Fruit fly (Drosophila melanogaster) whole organism, embryonic: ENCODE data around the gene PH4alphaEFB.

ENCODE experiments used
- B-H1 ChIP-seq: fragments of 200-800 bp; sonication (Bioruptor generic); IDR thresholded peaks from 3 replicates; pipeline ENCODE4 v1.3.6; 2022; ENCODE audit warnings: missing biosample characterization, missing genetic modification characterization
- Bteb2 ChIP-seq: fragments of 200-800 bp; sonication (Bioruptor generic); optimal IDR thresholded peaks from 2 replicates; lab custom pipeline; 2016; ENCODE audit warnings: missing biosample characterization, missing genetic modification characterization
- CG10431 ChIP-seq: fragments of 200-800 bp; sonication (Bioruptor generic); optimal IDR thresholded peaks from 3 replicates; lab custom pipeline; 2018; ENCODE audit warnings: missing biosample characterization, mild to moderate bottlenecking, missing genetic modification characterization
- CG10543 ChIP-seq: fragments of 200-800 bp; sonication (Bioruptor generic); optimal IDR thresholded peaks from 3 replicates; lab custom pipeline; 2017; ENCODE audit warnings: missing biosample characterization, mild to moderate bottlenecking, missing genetic modification characterization, moderate library complexity
- CG11696 ChIP-seq: fragments of 200-800 bp; sonication (Bioruptor generic); IDR thresholded peaks from 2 replicates; pipeline ENCODE4 v1.3.6; 2022; ENCODE audit warnings: missing biosample characterization, missing genetic modification characterization
- CG11723 ChIP-seq: fragments of 200-800 bp; sonication (Bioruptor generic); optimal IDR thresholded peaks from 2 replicates; lab custom pipeline; 2017; ENCODE audit warnings: missing biosample characterization, mild to moderate bottlenecking, missing genetic modification characterization
- CG12104 ChIP-seq: fragments of 200-800 bp; sonication (Bioruptor generic); optimal IDR thresholded peaks from 3 replicates; lab custom pipeline; 2016; ENCODE audit warnings: missing biosample characterization, missing genetic modification characterization
- CG13624 ChIP-seq: fragments of 200-800 bp; sonication (Bioruptor generic); optimal IDR thresholded peaks from 2 replicates; lab custom pipeline; 2016; ENCODE audit warnings: missing biosample characterization, missing genetic modification characterization
- CG2202 ChIP-seq: fragments of 200-800 bp; sonication (Bioruptor generic); optimal IDR thresholded peaks from 2 replicates; lab custom pipeline; 2018; ENCODE audit warnings: missing biosample characterization, mild to moderate bottlenecking, missing genetic modification characterization
- CG2678 ChIP-seq: fragments of 200-800 bp; sonication (Bioruptor generic); optimal IDR thresholded peaks from 3 replicates; lab custom pipeline; 2019; ENCODE audit warnings: missing biosample characterization, mild to moderate bottlenecking, missing genetic modification characterization, moderate library complexity
- CG31441 ChIP-seq: fragments of 200-800 bp; sonication (Bioruptor generic); IDR thresholded peaks from 2 replicates; pipeline ENCODE4 v1.3.6; 2022; ENCODE audit warnings: missing biosample characterization, missing genetic modification characterization
- CG34376 ChIP-seq: fragments of 200-800 bp; sonication (Bioruptor generic); optimal IDR thresholded peaks from 2 replicates; lab custom pipeline; 2018; ENCODE audit warnings: missing biosample characterization, mild to moderate bottlenecking, missing genetic modification characterization
- CG34422 ChIP-seq: fragments of 200-800 bp; sonication (Bioruptor generic); IDR thresholded peaks from 3 replicates; pipeline ENCODE4 v1.3.6; 2022; ENCODE audit warnings: missing biosample characterization, missing genetic modification characterization
- CG4404 ChIP-seq: fragments of 200-800 bp; sonication (Bioruptor generic); IDR thresholded peaks from 2 replicates; pipeline ENCODE4 v1.3.6; 2022; ENCODE audit warnings: missing biosample characterization, missing genetic modification characterization
- CG4730 ChIP-seq: fragments of 200-800 bp; sonication (Bioruptor generic); IDR thresholded peaks from 2 replicates; pipeline ENCODE4 v1.3.6; 2022; ENCODE audit warnings: missing biosample characterization, missing genetic modification characterization
- CG6175 ChIP-seq: fragments of 200-800 bp; sonication (Bioruptor generic); IDR thresholded peaks from 3 replicates; pipeline ENCODE4 v1.3.6; 2022; ENCODE audit warnings: missing biosample characterization, missing genetic modification characterization
- CG7928 ChIP-seq: fragments of 200-800 bp; sonication (Bioruptor generic); optimal IDR thresholded peaks from 2 replicates; lab custom pipeline; 2017; ENCODE audit warnings: missing biosample characterization, mild to moderate bottlenecking, missing genetic modification characterization
- CG7963 ChIP-seq: fragments of 200-800 bp; sonication (Bioruptor generic); IDR thresholded peaks from 3 replicates; pipeline ENCODE4 v1.3.6; 2022; ENCODE audit warnings: missing biosample characterization, missing genetic modification characterization; ENCODE audit not compliant: partially characterized antibody
- CG8290 ChIP-seq, 3 experiments: fragments of 200-800 bp; sonication (Bioruptor generic); optimal IDR thresholded peaks; 2 replicates each; lab custom pipeline; 2016 to 2019; ENCODE audit warnings: missing biosample characterization in 3 of 3, missing genetic modification characterization in 3 of 3, mild to moderate bottlenecking in 2 of 3, moderate library complexity in 1 of 3
- CG8388 ChIP-seq: fragments of 200-800 bp; sonication (Bioruptor generic); optimal IDR thresholded peaks from 2 replicates; lab custom pipeline; 2019; ENCODE audit warnings: missing biosample characterization, mild to moderate bottlenecking, missing genetic modification characterization, moderate library complexity
- CG9437 ChIP-seq: fragments of 200-800 bp; sonication (Bioruptor generic); optimal IDR thresholded peaks from 2 replicates; lab custom pipeline; 2018; ENCODE audit warnings: missing biosample characterization, mild to moderate bottlenecking, missing genetic modification characterization
- CG9727 ChIP-seq: fragments of 200-800 bp; sonication (Bioruptor generic); optimal IDR thresholded peaks from 3 replicates; lab custom pipeline; 2017; ENCODE audit warnings: missing biosample characterization, mild to moderate bottlenecking, missing genetic modification characterization
- Dll ChIP-seq: fragments of 200-800 bp; sonication (Bioruptor generic); IDR thresholded peaks from 4 replicates; pipeline ENCODE4 v1.3.6; 2022; ENCODE audit warnings: missing biosample characterization, missing genetic modification characterization; ENCODE audit not compliant: partially characterized antibody
- E2f2 ChIP-seq: fragments of 200-800 bp; sonication (Bioruptor generic); IDR thresholded peaks from 2 replicates; pipeline ENCODE4 v1.3.6; 2022; ENCODE audit warnings: missing biosample characterization, missing genetic modification characterization
- Fer2 ChIP-seq: fragments of 200-800 bp; sonication (Bioruptor generic); optimal IDR thresholded peaks from 2 replicates; lab custom pipeline; 2018; ENCODE audit warnings: missing biosample characterization, mild to moderate bottlenecking, missing genetic modification characterization, moderate library complexity
- Jarid2 ChIP-seq: fragments of 200-800 bp; sonication (Bioruptor generic); optimal IDR thresholded peaks from 3 replicates; lab custom pipeline; 2017; ENCODE audit warnings: mild to moderate bottlenecking, missing biosample characterization, missing genetic modification reagents, missing genetic modification characterization
- MESR4 ChIP-seq: fragments of 200-800 bp; sonication (Bioruptor generic); optimal IDR thresholded peaks from 2 replicates; lab custom pipeline; 2018; ENCODE audit warnings: missing biosample characterization, mild to moderate bottlenecking, missing genetic modification characterization, moderate library complexity
- Neu2 ChIP-seq: fragments of 200-800 bp; sonication (Bioruptor generic); optimal IDR thresholded peaks from 3 replicates; lab custom pipeline; 2016; ENCODE audit warnings: missing biosample characterization, missing genetic modification characterization, borderline replicate concordance
- NfI ChIP-seq: fragments of 200-800 bp; sonication (Bioruptor generic); optimal IDR thresholded peaks from 3 replicates; lab custom pipeline; 2018; ENCODE audit warnings: missing biosample characterization, mild to moderate bottlenecking, missing genetic modification characterization, moderate library complexity
- Optix ChIP-seq: fragments of 200-800 bp; sonication (Bioruptor generic); IDR thresholded peaks from 3 replicates; pipeline ENCODE4 v1.3.6; 2022; ENCODE audit warnings: missing biosample characterization, missing genetic modification characterization
- Xrp1 ChIP-seq: fragments of 200-800 bp; sonication (Bioruptor generic); IDR thresholded peaks from 2 replicates; pipeline ENCODE4 v1.3.6; 2022; ENCODE audit warnings: missing biosample characterization, missing genetic modification characterization
- ab ChIP-seq: fragments of 200-800 bp; sonication (Bioruptor generic); optimal IDR thresholded peaks from 2 replicates; lab custom pipeline; 2016; ENCODE audit warnings: missing biosample characterization, missing genetic modification characterization
- ara ChIP-seq: fragments of 200-800 bp; sonication (Bioruptor generic); IDR thresholded peaks from 2 replicates; pipeline ENCODE4 v1.3.6; 2022; ENCODE audit warnings: missing biosample characterization, missing genetic modification characterization
- crol ChIP-seq: fragments of 200-800 bp; sonication (Bioruptor generic); IDR thresholded peaks from 2 replicates; pipeline ENCODE4 v1.3.6; 2022; ENCODE audit warnings: missing biosample characterization, missing genetic modification characterization
- dpn ChIP-seq, 2 experiments: fragments of 200-800 bp; sonication (Bioruptor generic); optimal IDR thresholded peaks; 3 replicates each; lab custom pipeline; 2016; ENCODE audit warnings: missing biosample characterization in 2 of 2, missing genetic modification characterization in 2 of 2
- en ChIP-seq: fragments of 200-800 bp; sonication (Bioruptor generic); optimal IDR thresholded peaks from 2 replicates; lab custom pipeline; 2016; ENCODE audit warnings: missing biosample characterization, missing genetic modification characterization
- gce ChIP-seq: fragments of 200-800 bp; sonication (Bioruptor generic); IDR thresholded peaks from 3 replicates; pipeline ENCODE4 v1.3.6; 2022; ENCODE audit warnings: missing biosample characterization, missing genetic modification characterization
- gsb-n ChIP-seq: fragments of 200-800 bp; sonication (Bioruptor generic); optimal IDR thresholded peaks from 3 replicates; lab custom pipeline; 2018; ENCODE audit warnings: missing biosample characterization, mild to moderate bottlenecking, missing genetic modification characterization
- hbn ChIP-seq: fragments of 200-800 bp; sonication (Bioruptor generic); IDR thresholded peaks from 2 replicates; pipeline ENCODE4 v1.3.6; 2022; ENCODE audit warnings: missing biosample characterization, missing genetic modification characterization; ENCODE audit not compliant: partially characterized antibody
- lov ChIP-seq, 2 experiments: fragments of 200-800 bp in 1 of 2; fragments of >200 bp in 1 of 2; sonication (Bioruptor generic) in 1 of 2; IDR thresholded peaks in 1 of 2; optimal IDR thresholded peaks in 1 of 2; 2 replicates in 1 of 2; 3 replicates in 1 of 2; pipeline versions ENCODE4 v1.3.6 to Lab custom; 2017 to 2022; ENCODE audit warnings: missing biosample characterization in 1 of 2, missing genetic modification characterization in 1 of 2
- mld ChIP-seq: fragments of 200-800 bp; sonication (Bioruptor generic); IDR thresholded peaks from 3 replicates; pipeline ENCODE4 v1.3.6; 2022; ENCODE audit warnings: missing biosample characterization, missing genetic modification characterization; ENCODE audit not compliant: partially characterized antibody
- nmo ChIP-seq: fragments of 200-800 bp; sonication (Bioruptor generic); optimal IDR thresholded peaks from 2 replicates; lab custom pipeline; 2018; ENCODE audit warnings: missing biosample characterization, mild to moderate bottlenecking, missing genetic modification characterization, moderate library complexity
- odd ChIP-seq: fragments of 200-800 bp; sonication (Bioruptor generic); optimal IDR thresholded peaks from 2 replicates; lab custom pipeline; 2017; ENCODE audit warnings: missing biosample characterization, mild to moderate bottlenecking, missing genetic modification characterization
- sd ChIP-seq: fragments of 200-800 bp; sonication (Bioruptor generic); optimal IDR thresholded peaks from 3 replicates; lab custom pipeline; 2018; ENCODE audit warnings: missing biosample characterization, mild to moderate bottlenecking, missing genetic modification characterization, moderate library complexity
- seq ChIP-seq: fragments of 200-800 bp; sonication (Bioruptor generic); IDR thresholded peaks from 2 replicates; pipeline ENCODE4 v1.3.6; 2022; ENCODE audit warnings: missing biosample characterization, missing genetic modification characterization
- slbo ChIP-seq: fragments of 200-800 bp; sonication (Bioruptor generic); IDR thresholded peaks from 2 replicates; pipeline ENCODE4 v1.3.6; 2022; ENCODE audit warnings: missing biosample characterization, missing genetic modification characterization
- twi ChIP-seq: fragments of 200-800 bp; optimal IDR thresholded peaks from 2 replicates; lab custom pipeline; 2019; ENCODE audit warnings: missing biosample characterization, mild to moderate bottlenecking, missing genetic modification characterization, moderate library complexity
- unc-4 ChIP-seq: fragments of 200-800 bp; sonication (Bioruptor generic); IDR thresholded peaks from 2 replicates; pipeline ENCODE4 v1.3.6; 2022; ENCODE audit warnings: missing biosample characterization, missing genetic modification characterization; ENCODE audit not compliant: partially characterized antibody
- vfl ChIP-seq: fragments of 200-800 bp; sonication (Bioruptor generic); optimal IDR thresholded peaks from 2 replicates; lab custom pipeline; 2016; ENCODE audit warnings: missing biosample characterization, missing genetic modification characterization
- zen ChIP-seq: fragments of 200-800 bp; sonication (Bioruptor generic); optimal IDR thresholded peaks from 3 replicates; lab custom pipeline; 2018; ENCODE audit warnings: missing biosample characterization, mild to moderate bottlenecking, missing genetic modification characterization, moderate library complexity

The PH4alphaEFB gene

DNA sequence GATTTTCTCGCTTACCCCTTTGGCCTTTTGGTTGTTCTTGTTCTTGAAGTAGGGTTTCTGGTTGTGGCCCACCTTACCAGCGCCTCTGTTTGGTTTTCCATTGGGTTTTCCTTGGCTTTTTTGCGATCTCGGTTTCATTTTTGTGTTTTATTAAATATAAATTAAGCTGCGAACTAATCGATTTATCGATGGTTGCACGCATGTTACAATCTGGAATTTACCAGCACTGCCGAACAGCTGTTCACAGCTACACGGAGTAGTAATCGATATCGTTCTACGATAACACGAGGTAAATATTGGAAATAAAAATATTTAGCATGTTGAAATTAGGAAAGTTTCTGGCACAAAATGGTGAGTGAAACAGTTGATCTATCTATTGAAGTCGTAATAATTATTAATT lies 42.2 kb upstream of the PH4alphaEFB start, which contains the start of the genes CG15535 and mRpS18C (continued):
- TF ChIP-seq lov (optimal IDR thresholded peaks at IDR 0.05; lab: Kevin White, UChicago) (no peak), lov (GFP tag; IDR thresholded peaks at IDR 0.05; lab: Robert Waterston, UW) (no peak), Optix (no peak), CG10431 (peak; percentile 8), CG10543 (GFP tag; lab: Kevin White, UChicago) (no peak), hbn (peak; percentile 76), CG4730 (GFP tag; lab: Robert Waterston, UW) (no peak), crol (GFP tag; lab: Robert Waterston, UW) (no peak), nmo (GFP tag; lab: Kevin White, UChicago) (peak; percentile 22), CG9437 (GFP tag; lab: Kevin White, UChicago) (no peak), CG11696 (GFP tag; lab: Robert Waterston, UW) (no peak), slbo (GFP tag; lab: Robert Waterston, UW) (0 out of 2 replicates have a peak, but pooled peaks have one; percentile 21), Xrp1 (GFP tag; lab: Robert Waterston, UW) (no peak), dpn (GFP tag; optimal IDR thresholded peaks at IDR 0.05; lab: Kevin White, UChicago) (no peak), Bteb2 (GFP tag; lab: Kevin White, UChicago) (no peak), Neu2 (GFP tag; lab: Kevin White, UChicago) (no peak), en (no peak), CG11723 (GFP tag; lab: Kevin White, UChicago) (no peak), CG13624 (peak; percentile 26), CG34376 (GFP tag; lab: Kevin White, UChicago) (peak; percentile 19), gsb-n (tag; lab: Kevin White, UChicago) (peak; percentile 27), gce (GFP tag; lab: Robert Waterston, UW) (no peak), ara (no peak), sd (tag; lab: Kevin White, UChicago) (no peak), mld (GFP tag; lab: Robert Waterston, UW) (peak; percentile 64; the same call in 1 of the 3 replicates), odd (GFP tag; lab: Kevin White, UChicago) (no peak), Dll (GFP tag; lab: Robert Waterston, UW) (peak; percentile 81), seq (GFP tag; lab: Robert Waterston, UW) (no peak), Jarid2 (no peak), CG2678 (tag; lab: Kevin White, UChicago) (no peak), ab (GFP tag; lab: Kevin White, UChicago) (no peak), CG8290 (GFP tag; optimal IDR thresholded peaks at IDR 0.05; lab: Kevin White, UChicago) (no peak), CG8290 (tag; optimal IDR thresholded peaks at IDR 0.05; lab: Kevin White, UChicago) (peak in 1 of 2 experiments; percentile 38), CG4404 (GFP tag; lab: Robert Waterston, UW) (no peak), CG8388 (GFP tag; lab: Kevin White, UChicago) (no peak), zen (tag; lab: Kevin White, UChicago) (no peak), NfI (GFP tag; lab: Kevin White, UChicago) (no peak), unc-4 (GFP tag; lab: Robert Waterston, UW) (peak; percentile 80), CG9727 (GFP tag; lab: Kevin White, UChicago) (no peak), CG34422 (no peak), vfl (no peak), Fer2 (tag; lab: Kevin White, UChicago) (no peak), CG7928 (GFP tag; lab: Kevin White, UChicago) (no peak), CG31441 (GFP tag; lab: Robert Waterston, UW) (no peak), twi (peak; percentile 11), CG2202 (tag; lab: Kevin White, UChicago) (no peak), CG7963 (GFP tag; lab: Robert Waterston, UW) (peak; percentile 76), MESR4 (GFP tag; lab: Kevin White, UChicago) (peak; percentile 64), B-H1 (GFP tag; lab: Robert Waterston, UW) (no peak), E2f2 (GFP tag; lab: Robert Waterston, UW) (peak; percentile 42), CG6175 (GFP tag; lab: Robert Waterston, UW) (no peak), CG12104 (GFP tag; lab: Kevin White, UChicago) (no peak)
